Fruit fly (Drosophila melanogaster) whole organism, prepupa: ENCODE results near the gene CG2887.

Experiments used
- CG10631 ChIP-seq: fragments of 200-800 bp; sonication (Bioruptor generic); optimal IDR thresholded peaks from 2 replicates; lab custom pipeline; 2016; ENCODE audit warnings: missing biosample characterization, missing genetic modification characterization
- CG10669 ChIP-seq: fragments of 200-800 bp; sonication (Bioruptor generic); optimal IDR thresholded peaks from 3 replicates; lab custom pipeline; 2018; ENCODE audit warnings: missing biosample characterization, mild to moderate bottlenecking, missing genetic modification characterization, moderate library complexity
- CG11294 ChIP-seq: fragments of 200-800 bp; sonication (Bioruptor generic); IDR thresholded peaks from 2 replicates; pipeline ENCODE4 v1.3.6; 2022; ENCODE audit warnings: missing biosample characterization, missing genetic modification characterization
- CG11762 ChIP-seq: fragments of 200-800 bp; sonication (Bioruptor generic); optimal IDR thresholded peaks from 3 replicates; lab custom pipeline; 2016; ENCODE audit warnings: missing biosample characterization, missing genetic modification characterization; ENCODE audit not compliant: insufficient read depth
- CG15336 ChIP-seq: fragments of 200-800 bp; sonication (Bioruptor generic); IDR thresholded peaks from 2 replicates; pipeline ENCODE4 v1.3.6; 2022; ENCODE audit warnings: missing biosample characterization, missing genetic modification characterization
- CG31627 ChIP-seq: fragments of 200-800 bp; sonication (Bioruptor generic); optimal IDR thresholded peaks from 3 replicates; lab custom pipeline; 2016; ENCODE audit warnings: missing biosample characterization, missing genetic modification characterization
- CG32006 ChIP-seq: fragments of 200-800 bp; sonication (Bioruptor generic); optimal IDR thresholded peaks from 3 replicates; lab custom pipeline; 2017; ENCODE audit warnings: missing biosample characterization, mild to moderate bottlenecking, missing genetic modification characterization
- CG34406 ChIP-seq: fragments of 200-800 bp; sonication (Bioruptor generic); optimal IDR thresholded peaks from 3 replicates; lab custom pipeline; 2016; ENCODE audit warnings: missing biosample characterization, missing genetic modification characterization
- CG6163 ChIP-seq: fragments of 200-800 bp; sonication (Bioruptor generic); IDR thresholded peaks from 3 replicates; pipeline ENCODE4 v1.3.6; 2022; ENCODE audit warnings: missing biosample characterization, missing genetic modification characterization
- CG6276 ChIP-seq: fragments of 200-800 bp; sonication (Bioruptor generic); optimal IDR thresholded peaks from 2 replicates; lab custom pipeline; 2017; ENCODE audit warnings: missing biosample characterization, mild to moderate bottlenecking, missing genetic modification characterization
- CG6792 ChIP-seq: fragments of 200-800 bp; sonication (Bioruptor generic); optimal IDR thresholded peaks from 3 replicates; lab custom pipeline; 2016; ENCODE audit warnings: missing biosample characterization, missing genetic modification characterization
- CG7368 ChIP-seq: fragments of 200-800 bp; sonication (Bioruptor generic); optimal IDR thresholded peaks from 3 replicates; lab custom pipeline; 2016; ENCODE audit warnings: missing biosample characterization, missing genetic modification characterization
- CG8119 ChIP-seq: fragments of 200-800 bp; sonication (Bioruptor generic); IDR thresholded peaks from 3 replicates; pipeline ENCODE4 v1.3.6; 2022; ENCODE audit warnings: missing biosample characterization, missing genetic modification characterization
- Eip78C ChIP-seq: fragments of 200-800 bp; sonication (Bioruptor generic); peaks from one replicate; lab custom pipeline; 2016; ENCODE audit warnings: missing biosample characterization, missing genetic modification characterization
- Eip93F ChIP-seq: fragments of 200-800 bp; sonication (Bioruptor generic); optimal IDR thresholded peaks from 2 replicates; lab custom pipeline; 2016; ENCODE audit warnings: missing biosample characterization, mild to moderate bottlenecking, missing genetic modification characterization
- Ets21C ChIP-seq: fragments of 200-800 bp; sonication (Bioruptor generic); optimal IDR thresholded peaks from 3 replicates; lab custom pipeline; 2016; ENCODE audit warnings: missing biosample characterization, missing genetic modification characterization
- Gug ChIP-seq: fragments of 200-800 bp; sonication (Bioruptor generic); IDR thresholded peaks from 2 replicates; pipeline ENCODE4 v1.3.6; 2022; ENCODE audit warnings: missing biosample characterization, missing genetic modification characterization
- Hr39 ChIP-seq: fragments of 200-800 bp; sonication (Bioruptor generic); optimal IDR thresholded peaks from 2 replicates; lab custom pipeline; 2016; ENCODE audit warnings: missing biosample characterization, missing genetic modification characterization
- Hr4 ChIP-seq: fragments of 200-800 bp; sonication (Bioruptor generic); optimal IDR thresholded peaks from 3 replicates; lab custom pipeline; 2016; ENCODE audit warnings: missing biosample characterization, missing genetic modification characterization
- Met ChIP-seq: fragments of 200-800 bp; sonication (Bioruptor generic); optimal IDR thresholded peaks from 3 replicates; lab custom pipeline; 2016; ENCODE audit warnings: missing biosample characterization, missing genetic modification characterization
- OdsH ChIP-seq: fragments of 200-800 bp; sonication (Bioruptor generic); optimal IDR thresholded peaks from 3 replicates; lab custom pipeline; 2016; ENCODE audit warnings: missing biosample characterization, missing genetic modification characterization
- Smox ChIP-seq: fragments of 200-800 bp; sonication (Bioruptor generic); optimal IDR thresholded peaks from 3 replicates; lab custom pipeline; 2016; ENCODE audit warnings: missing biosample characterization, missing genetic modification characterization
- Sox102F ChIP-seq: fragments of 200-800 bp; sonication (Bioruptor generic); optimal IDR thresholded peaks from 2 replicates; lab custom pipeline; 2016; ENCODE audit warnings: missing biosample characterization, mild to moderate bottlenecking, missing genetic modification characterization
- acj6 ChIP-seq: fragments of 200-800 bp; sonication (Bioruptor generic); optimal IDR thresholded peaks from 3 replicates; lab custom pipeline; 2016; ENCODE audit warnings: missing biosample characterization, missing genetic modification characterization
- cyc ChIP-seq: fragments of 200-800 bp; sonication (Bioruptor generic); optimal IDR thresholded peaks from 3 replicates; lab custom pipeline; 2016; ENCODE audit warnings: missing biosample characterization, missing genetic modification characterization
- dsx ChIP-seq: fragments of 200-800 bp; optimal IDR thresholded peaks from 3 replicates; lab custom pipeline; 2019; ENCODE audit warnings: missing biosample characterization, mild to moderate bottlenecking, missing genetic modification characterization, moderate library complexity; ENCODE audit not compliant: poor library complexity, severe bottlenecking
- eg ChIP-seq: fragments of 200-800 bp; sonication (Bioruptor generic); IDR thresholded peaks from 3 replicates; pipeline ENCODE4 v1.3.6; 2022; ENCODE audit warnings: missing biosample characterization, missing genetic modification characterization
- esn ChIP-seq: fragments of 200-800 bp; sonication (Bioruptor generic); optimal IDR thresholded peaks from 2 replicates; lab custom pipeline; 2016; ENCODE audit warnings: missing biosample characterization, mild to moderate bottlenecking, missing genetic modification characterization, moderate library complexity
- fd85E ChIP-seq: fragments of 200-800 bp; sonication (Bioruptor generic); optimal IDR thresholded peaks from 3 replicates; lab custom pipeline; 2016; ENCODE audit warnings: missing biosample characterization, missing genetic modification characterization
- fkh ChIP-seq: fragments of 200-800 bp; sonication (Bioruptor generic); optimal IDR thresholded peaks from 3 replicates; lab custom pipeline; 2017; ENCODE audit warnings: missing biosample characterization, mild to moderate bottlenecking, missing genetic modification characterization, moderate library complexity
- lz ChIP-seq: fragments of 200-800 bp; sonication (Bioruptor generic); optimal IDR thresholded peaks from 3 replicates; lab custom pipeline; 2016; ENCODE audit warnings: missing biosample characterization, missing genetic modification characterization
- net ChIP-seq: fragments of 200-800 bp; sonication (Bioruptor generic); optimal IDR thresholded peaks from 3 replicates; lab custom pipeline; 2016; ENCODE audit warnings: missing biosample characterization, missing genetic modification characterization
- pdm3 ChIP-seq: fragments of 200-800 bp; sonication (Bioruptor generic); optimal IDR thresholded peaks from 3 replicates; lab custom pipeline; 2016; ENCODE audit warnings: missing biosample characterization, missing genetic modification characterization
- spab ChIP-seq: fragments of 200-800 bp; sonication (Bioruptor generic); optimal IDR thresholded peaks from 2 replicates; lab custom pipeline; 2017; ENCODE audit warnings: missing biosample characterization, mild to moderate bottlenecking, missing genetic modification characterization, missing genetic modification reagents
- svp ChIP-seq: fragments of 200-800 bp; sonication (Bioruptor generic); peaks from one replicate; lab custom pipeline; 2016; ENCODE audit warnings: missing biosample characterization, missing genetic modification characterization
- vri ChIP-seq: fragments of 200-800 bp; sonication (Bioruptor generic); optimal IDR thresholded peaks from 3 replicates; lab custom pipeline; 2016; ENCODE audit warnings: missing biosample characterization, mild to moderate bottlenecking, missing genetic modification characterization

The CG2887 gene

dm6 chrX:10513611-10514010 is 35.3 kb upstream of the CG2887 start (continued):
- TF ChIP-seq Sox102F (GFP tag; lab: Kevin White, UChicago) (peak; percentile 22), spab (no peak), cyc (GFP tag; lab: Kevin White, UChicago) (peak; percentile 33), Eip78C (GFP tag; lab: Kevin White, UChicago) (peak; percentile 71), Hr4 (GFP tag; lab: Kevin White, UChicago) (no peak), Smox (GFP tag; lab: Kevin White, UChicago) (peak; percentile 25), Met (GFP tag; lab: Kevin White, UChicago) (peak; percentile 24), CG11294 (GFP tag; lab: Robert Waterston, UW) (no peak), CG34406 (GFP tag; lab: Kevin White, UChicago) (no peak), CG32006 (GFP tag; lab: Kevin White, UChicago) (no peak), Eip93F (GFP tag; lab: Kevin White, UChicago) (no peak), CG8119 (GFP tag; lab: Robert Waterston, UW) (no peak), Hr39 (GFP tag; lab: Kevin White, UChicago) (peak; percentile 21), CG6792 (GFP tag; lab: Kevin White, UChicago) (peak; percentile 13), CG11762 (GFP tag; lab: Kevin White, UChicago) (no peak), Ets21C (GFP tag; lab: Kevin White, UChicago) (peak; percentile 19), Gug (GFP tag; lab: Robert Waterston, UW) (no peak), CG15336 (GFP tag; lab: Robert Waterston, UW) (no peak), OdsH (GFP tag; lab: Kevin White, UChicago) (peak; percentile 3), pdm3 (GFP tag; lab: Kevin White, UChicago) (no peak), CG10631 (GFP tag; lab: Kevin White, UChicago) (peak; percentile 31), esn (GFP tag; lab: Kevin White, UChicago) (peak; percentile 48), lz (GFP tag; lab: Kevin White, UChicago) (peak; percentile 2), CG6163 (no peak), eg (GFP tag; lab: Robert Waterston, UW) (no peak), acj6 (GFP tag; lab: Kevin White, UChicago) (no peak), CG31627 (GFP tag; lab: Kevin White, UChicago) (peak; percentile 9), CG7368 (GFP tag; lab: Kevin White, UChicago) (peak; percentile 18)

dm6 chrX:10496319-10496718 is 18.0 kb upstream of the CG2887 start:
- TF ChIP-seq Hr39 (GFP tag; lab: Kevin White, UChicago), result no peak
- TF ChIP-seq dsx (GFP tag; lab: Kevin White, UChicago), result no peak
- TF ChIP-seq Eip93F (GFP tag; lab: Kevin White, UChicago), result no peak
- TF ChIP-seq CG10669 (GFP tag; lab: Kevin White, UChicago), result no peak
- TF ChIP-seq svp (GFP tag; lab: Kevin White, UChicago), result peak; percentile 80
- peak; percentile 56 for TF ChIP-seq vri

dm6 chrX:10487964-10488605 is 9.8 kb upstream of the CG2887 start:
- peak; percentile 30; the same call in 1 of the 3 replicates for TF ChIP-seq CG8119 (GFP tag; lab: Robert Waterston, UW)
- peak; percentile 26 for TF ChIP-seq fkh (GFP tag; lab: Kevin White, UChicago)
- TF ChIP-seq svp (GFP tag; lab: Kevin White, UChicago), result peak; percentile 81
- TF ChIP-seq pdm3 (GFP tag; lab: Kevin White, UChicago), result peak; percentile 5
- peak; percentile 9 for TF ChIP-seq Hr39 (GFP tag; lab: Kevin White, UChicago)
- peak; percentile 47 for TF ChIP-seq Hr4 (GFP tag; lab: Kevin White, UChicago)
- TF ChIP-seq vri, result peak; percentile 50
- TF ChIP-seq CG32006 (GFP tag; lab: Kevin White, UChicago), result peak; percentile 62
- TF ChIP-seq Eip78C (GFP tag; lab: Kevin White, UChicago), result peak; percentile 31
- TF ChIP-seq eg (GFP tag; lab: Robert Waterston, UW), result no peak
- no peak for TF ChIP-seq fd85E (GFP tag; lab: Kevin White, UChicago)
- peak; percentile 58 for TF ChIP-seq CG6276
- peak; percentile 7 for TF ChIP-seq net
- no peak for TF ChIP-seq esn (GFP tag; lab: Kevin White, UChicago)
